Worm (Caenorhabditis elegans): Measurements from ENCODE around the gene B0238.12.

B0238.12 gene

ce11 chrV:5265581-5265980, at the start of gene B0238.12, which contains the start of gene srt-69:
TSS of gene B0238.12 (plus strand) at chrV:5265844.
TSS of gene srt-69 (minus strand) at chrV:5265681.
- TF ChIP-seq daf-12 (tag; optimal IDR thresholded peaks at IDR 0.05) (no peak), mes-2 (tag; optimal IDR thresholded peaks at IDR 0.05; ENCODE audit: poor library complexity, severe bottlenecking) (no peak), lin-15B (tag; optimal IDR thresholded peaks at IDR 0.05) (no peak)

- TF ChIP-seq madf-5 (GFP tag; IDR thresholded peaks at IDR 0.05) (no peak), nhr-28 (tag; optimal IDR thresholded peaks at IDR 0.05) (peak; percentile 6), D1046.2 (GFP tag; IDR thresholded peaks at IDR 0.05) (no peak), Y48G9A.11 (GFP tag; IDR thresholded peaks at IDR 0.05) (no peak), nhr-41 (GFP tag; IDR thresholded peaks at IDR 0.05) (no peak), ceh-28 (tag; optimal IDR thresholded peaks at IDR 0.05) (no peak), pqm-1 (tag; optimal IDR thresholded peaks at IDR 0.05) (peak; percentile 6), lin-15B (tag; optimal IDR thresholded peaks at IDR 0.05) (no peak), dmd-6 (GFP tag; IDR thresholded peaks at IDR 0.05) (peak; percentile 49), php-3 (GFP tag; IDR thresholded peaks at IDR 0.05) (no peak), nhr-48 (tag; optimal IDR thresholded peaks at IDR 0.05) (no peak), ceh-44 (GFP tag; IDR thresholded peaks at IDR 0.05) (no peak), aha-1 (tag) (peak; percentile 87)
Measured at ce11 chrV:5223044-5223443, 42.6 kb upstream of the B0238.12 start, which contains the start of gene Y49G5B.1. TSS of gene Y49G5B.1 (plus strand) at chrV:5223367.

- peak in 1 of 2 experiments; percentile 3 for TF ChIP-seq mdl-1 (tag; optimal IDR thresholded peaks at IDR 0.05)
- no peak for TF ChIP-seq nhr-10 (tag; optimal IDR thresholded peaks at IDR 0.05)
- TF ChIP-seq ZK337.2 (GFP tag; IDR thresholded peaks at IDR 0.05), result no peak
- no peak for TF ChIP-seq mep-1 (tag; optimal IDR thresholded peaks at IDR 0.05)
- no peak for TF ChIP-seq R02D3.7 (tag; optimal IDR thresholded peaks at IDR 0.05)
- no peak for TF ChIP-seq ceh-44 (GFP tag; IDR thresholded peaks at IDR 0.05)
- no peak for TF ChIP-seq lir-3 (tag; optimal IDR thresholded peaks at IDR 0.05)
Measured at ce11 chrV:5225660-5226059, 40.0 kb upstream of the B0238.12 start.

- TF ChIP-seq ceh-82 (tag; optimal IDR thresholded peaks at IDR 0.05) (no peak), nhr-77 (tag; optimal IDR thresholded peaks at IDR 0.05) (no peak), nhr-28 (tag; optimal IDR thresholded peaks at IDR 0.05) (peak; percentile 21), unc-62 (GFP tag; optimal IDR thresholded peaks at IDR 0.05 in 1 of 2) (peak in 1 of 2 experiments; percentile 85), unc-62 (tag; optimal IDR thresholded peaks at IDR 0.05) (no peak)
Measured at ce11 chrV:5228513-5228912, 37.1 kb upstream of the B0238.12 start.

- no peak for TF ChIP-seq zfp-2 (tag; optimal IDR thresholded peaks at IDR 0.05)
- peak; percentile 2 for TF ChIP-seq dve-1 (tag; optimal IDR thresholded peaks at IDR 0.05; ENCODE audit: insufficient read depth)
- TF ChIP-seq ceh-82 (tag; optimal IDR thresholded peaks at IDR 0.05), result no peak
- no peak for TF ChIP-seq egl-43 (GFP tag; IDR thresholded peaks at IDR 0.05)
Measured at ce11 chrV:5233777-5234176, 31.9 kb upstream of the B0238.12 start, which contains the start of gene cest-32. TSS of gene cest-32 (minus strand) at chrV:5233891.

ce11 chrV:5237116-5237515, 28.5 kb upstream of the B0238.12 start, which contains the start of gene cest-35.2:
TSS of gene cest-35.2 (minus strand) at chrV:5237216.
- TF ChIP-seq nhr-28 (tag; optimal IDR thresholded peaks at IDR 0.05), result peak; percentile 69
- no peak for TF ChIP-seq dmd-6 (GFP tag; IDR thresholded peaks at IDR 0.05)

ce11 chrV:5239404-5239803, 26.2 kb upstream of the B0238.12 start, which contains the start of gene C52A10.3:
TSS of gene C52A10.3 (minus strand) at chrV:5239504.
- TF ChIP-seq nhr-28 (tag; optimal IDR thresholded peaks at IDR 0.05) (no peak), ztf-7 (tag; optimal IDR thresholded peaks at IDR 0.05) (no peak), attf-4 (tag; optimal IDR thresholded peaks at IDR 0.05) (no peak), spr-3 (GFP tag; optimal IDR thresholded peaks at IDR 0.05) (no peak), mep-1 (tag; optimal IDR thresholded peaks at IDR 0.05) (no peak)
